Worm (Caenorhabditis elegans) whole organism, early embryonic: ENCODE data around the gene W05H7.1.

Experiments used
- B0310.2 ChIP-seq: sonication (generic microtip); optimal IDR thresholded peaks from 2 replicates; lab custom pipeline; 2016; ENCODE audit warnings: mild to moderate bottlenecking, missing genetic modification characterization, missing compliant biosample characterization
- F13C5.2 ChIP-seq: sonication (generic microtip); optimal IDR thresholded peaks from 2 replicates; lab custom pipeline; 2017; ENCODE audit warnings: mild to moderate bottlenecking, missing genetic modification characterization, inconsistent platforms, missing compliant biosample characterization
- aly-1 ChIP-seq: sonication (generic microtip); optimal IDR thresholded peaks from 2 replicates; lab custom pipeline; 2016; ENCODE audit warnings: missing genetic modification characterization, missing compliant biosample characterization
- ama-1 ChIP-seq: fragments of 150-350 bp; optimal IDR thresholded peaks from 2 replicates; lab custom pipeline; 2014
- ceh-13 ChIP-seq: fragments of 200-800 bp; sonication (Bioruptor generic); optimal IDR thresholded peaks from 2 replicates; lab custom pipeline; 2018; ENCODE audit warnings: mild to moderate bottlenecking, missing genetic modification characterization, missing compliant biosample characterization
- ceh-36 ChIP-seq: sonication (generic microtip); optimal IDR thresholded peaks from 2 replicates; lab custom pipeline; 2016; ENCODE audit warnings: missing genetic modification characterization, inconsistent platforms, missing compliant biosample characterization
- ets-7 ChIP-seq: sonication (generic microtip); optimal IDR thresholded peaks from 2 replicates; lab custom pipeline; 2016; ENCODE audit warnings: missing genotype, missing genetic modification characterization, missing compliant biosample characterization
- flt-1 ChIP-seq: fragments of 200-800 bp; sonication (Bioruptor generic); IDR thresholded peaks from 2 replicates; pipeline ENCODE4 v1.3.6; 2022; ENCODE audit warnings: missing genetic modification characterization, missing compliant biosample characterization
- hmbx-1 ChIP-seq: sonication (generic microtip); optimal IDR thresholded peaks from 2 replicates; lab custom pipeline; 2016; ENCODE audit warnings: mild to moderate bottlenecking, missing genetic modification characterization, missing compliant biosample characterization
- hmg-4 ChIP-seq: fragments of 200-800 bp; sonication (Bioruptor generic); optimal IDR thresholded peaks from 2 replicates; lab custom pipeline; 2018; ENCODE audit warnings: mild to moderate bottlenecking, missing genetic modification characterization, missing compliant biosample characterization
- hnd-1 ChIP-seq: sonication (generic microtip); optimal IDR thresholded peaks from 2 replicates; lab custom pipeline; 2016; ENCODE audit warnings: missing genetic modification characterization, missing compliant biosample characterization
- pes-1 ChIP-seq: fragments of 200-800 bp; sonication (Bioruptor generic); IDR thresholded peaks from 2 replicates; pipeline ENCODE4 v1.3.6; 2022; ENCODE audit warnings: missing genetic modification reagents, missing genetic modification characterization, missing compliant biosample characterization
- scrt-1 ChIP-seq: fragments of 200-800 bp; sonication (Bioruptor generic); IDR thresholded peaks from 2 replicates; pipeline ENCODE4 v1.3.6; 2022; ENCODE audit warnings: missing genetic modification characterization, missing compliant biosample characterization
- sea-1 ChIP-seq: fragments of 200-800 bp; sonication (Bioruptor generic); conservative IDR thresholded peaks from 2 replicates; pipeline ENCODE4 v1.3.6; 2022; ENCODE audit warnings: missing genetic modification characterization, missing compliant biosample characterization
- tbx-11 ChIP-seq: fragments of 200-800 bp; sonication (Bioruptor generic); IDR thresholded peaks from 2 replicates; pipeline ENCODE4 v1.3.6; 2022; ENCODE audit warnings: missing genetic modification characterization, missing compliant biosample characterization
- tbx-37 ChIP-seq: fragments of 200-800 bp; sonication (Bioruptor generic); conservative IDR thresholded peaks from 2 replicates; pipeline ENCODE4 v1.3.6; 2022; ENCODE audit warnings: missing genetic modification reagents, missing genetic modification characterization, missing compliant biosample characterization
- tra-4 ChIP-seq: sonication (generic microtip); optimal IDR thresholded peaks from 2 replicates; lab custom pipeline; 2017; ENCODE audit warnings: missing genetic modification characterization, missing compliant biosample characterization

Gene W05H7.1

ce11 chrX:1494256-1494655 is 43.7 kb downstream of the W05H7.1 start, which contains the start of gene F09E10.5:
TSS of gene F09E10.5 (minus strand) at chrX:1494356.
- TF ChIP-seq ama-1 (no peak), tbx-37 (GFP tag; lab: Robert Waterston, UW) (no peak), tra-4 (no peak), sea-1 (GFP tag; lab: Robert Waterston, UW) (no peak), aly-1 (tag; lab: Kevin White, UChicago) (no peak), hmg-4 (GFP tag; lab: Kevin White, UChicago) (no peak), ceh-36 (tag; lab: Kevin White, UChicago) (no peak), scrt-1 (GFP tag; lab: Robert Waterston, UW) (no peak), hmbx-1 (no peak)

ce11 chrX:1495980-1496379 is 45.4 kb downstream of the W05H7.1 start:
- TF ChIP-seq pes-1 (no peak), hnd-1 (tag; lab: Kevin White, UChicago) (no peak), ceh-36 (tag; lab: Kevin White, UChicago) (peak; percentile 63)

- TF ChIP-seq tra-4 = no peak
- TF ChIP-seq ceh-13 (GFP tag; lab: Kevin White, UChicago) = no peak
- TF ChIP-seq hmg-4 (GFP tag; lab: Kevin White, UChicago) = no peak
- TF ChIP-seq aly-1 (tag; lab: Kevin White, UChicago) = no peak
- TF ChIP-seq hnd-1 (tag; lab: Kevin White, UChicago) = no peak
- TF ChIP-seq F13C5.2 (tag; lab: Kevin White, UChicago) = no peak
- no peak for TF ChIP-seq scrt-1 (GFP tag; lab: Robert Waterston, UW)
- TF ChIP-seq ama-1 = no peak
- TF ChIP-seq flt-1 (GFP tag; lab: Robert Waterston, UW) = no peak
- no peak for TF ChIP-seq sea-1 (GFP tag; lab: Robert Waterston, UW)
- TF ChIP-seq ceh-36 (tag; lab: Kevin White, UChicago) = no peak
- TF ChIP-seq ets-7 (tag; lab: Kevin White, UChicago) = no peak
- TF ChIP-seq tbx-37 (GFP tag; lab: Robert Waterston, UW) = no peak
- TF ChIP-seq B0310.2 (tag; lab: Kevin White, UChicago) = no peak
- TF ChIP-seq hmbx-1 = no peak
- no peak for TF ChIP-seq tbx-11
- TF ChIP-seq pes-1 = no peak
These were observed 47.0 kb downstream of the W05H7.1 start, which contains the start of gene F09E10.6 for ce11 chrX:1497581-1497980. TSS of gene F09E10.6 (minus strand) at chrX:1497681.

- TF ChIP-seq sea-1 (GFP tag; lab: Robert Waterston, UW) (no peak), pes-1 (no peak), ceh-36 (tag; lab: Kevin White, UChicago) (no peak), hnd-1 (tag; lab: Kevin White, UChicago) (no peak), flt-1 (GFP tag; lab: Robert Waterston, UW) (no peak)
These were observed 48.9 kb downstream of the W05H7.1 start for ce11 chrX:1499499-1499898.

ce11 chrX:1501752-1502151 is 51.2 kb downstream of the W05H7.1 start, which contains the start of gene F09E10.7:
TSS of gene F09E10.7 (minus strand) at chrX:1501852.
- TF ChIP-seq hnd-1 (tag; lab: Kevin White, UChicago) = no peak
- TF ChIP-seq flt-1 (GFP tag; lab: Robert Waterston, UW) = no peak
- TF ChIP-seq hmg-4 (GFP tag; lab: Kevin White, UChicago) = no peak
- no peak for TF ChIP-seq ama-1
- no peak for TF ChIP-seq scrt-1 (GFP tag; lab: Robert Waterston, UW)
- no peak for TF ChIP-seq aly-1 (tag; lab: Kevin White, UChicago)
- no peak for TF ChIP-seq hmbx-1
- TF ChIP-seq pes-1 = no peak
- TF ChIP-seq tbx-11 = no peak
- no peak for TF ChIP-seq F13C5.2 (tag; lab: Kevin White, UChicago)
- TF ChIP-seq tbx-37 (GFP tag; lab: Robert Waterston, UW) = no peak
- no peak for TF ChIP-seq sea-1 (GFP tag; lab: Robert Waterston, UW)
